Worm (Caenorhabditis elegans): ENCODE results near the gene C36C9.5.

ce11 chrX:1712538-1712937 is 8.8 kb upstream of the C36C9.5 start, which contains the start of gene fbxa-52:
- TF ChIP-seq flt-1 (GFP tag; IDR thresholded peaks at IDR 0.05): no peak
- TF ChIP-seq med-1 (GFP tag; optimal IDR thresholded peaks at IDR 0.05; ENCODE audit: insufficient read depth): no peak
- no peak for TF ChIP-seq klf-2 (GFP tag; conservative IDR thresholded peaks at IDR 0.05)
- TF ChIP-seq ztf-23 (GFP tag; IDR thresholded peaks at IDR 0.05): no peak
- no peak for TF ChIP-seq T22C8.4 (GFP tag; IDR thresholded peaks at IDR 0.05)
- no peak for TF ChIP-seq ztf-29 (GFP tag; IDR thresholded peaks at IDR 0.05)
